Fruit fly (Drosophila melanogaster) whole organism, embryonic: ENCODE results near the gene CG18302.

Experiments
- ATbp ChIP-seq: fragments of 200-800 bp; sonication (Bioruptor generic); optimal IDR thresholded peaks from 2 replicates; lab custom pipeline; 2017; ENCODE audit warnings: missing biosample characterization, mild to moderate bottlenecking, missing genetic modification characterization, missing genetic modification reagents
- Abd-B ChIP-seq: fragments of 200-800 bp; sonication (Bioruptor generic); optimal IDR thresholded peaks from 2 replicates; lab custom pipeline; 2018; ENCODE audit warnings: missing biosample characterization, mild to moderate bottlenecking, missing genetic modification characterization, moderate library complexity
- CG10267 ChIP-seq: fragments of 200-800 bp; sonication (Bioruptor generic); optimal IDR thresholded peaks from 2 replicates; lab custom pipeline; 2018; ENCODE audit warnings: missing biosample characterization, mild to moderate bottlenecking, missing genetic modification characterization, moderate library complexity
- CG10431 ChIP-seq: fragments of 200-800 bp; sonication (Bioruptor generic); optimal IDR thresholded peaks from 3 replicates; lab custom pipeline; 2018; ENCODE audit warnings: missing biosample characterization, mild to moderate bottlenecking, missing genetic modification characterization
- CG10543 ChIP-seq: fragments of 200-800 bp; sonication (Bioruptor generic); optimal IDR thresholded peaks from 3 replicates; lab custom pipeline; 2017; ENCODE audit warnings: missing biosample characterization, mild to moderate bottlenecking, missing genetic modification characterization, moderate library complexity
- CG11504 ChIP-seq: fragments of 200-800 bp; sonication (Bioruptor generic); optimal IDR thresholded peaks from 3 replicates; lab custom pipeline; 2019; ENCODE audit warnings: missing biosample characterization, mild to moderate bottlenecking, missing genetic modification characterization, moderate library complexity
- CG12659 ChIP-seq: fragments of 200-800 bp; sonication (Bioruptor generic); optimal IDR thresholded peaks from 3 replicates; lab custom pipeline; 2017; ENCODE audit warnings: mild to moderate bottlenecking, missing biosample characterization, missing genetic modification reagents, missing genetic modification characterization
- CG13287 ChIP-seq: fragments of 200-800 bp; sonication (Bioruptor generic); IDR thresholded peaks from 2 replicates; pipeline ENCODE4 v1.3.6; 2022; ENCODE audit warnings: missing biosample characterization, missing genetic modification characterization; ENCODE audit not compliant: partially characterized antibody
- CG14965 ChIP-seq: fragments of 200-800 bp; sonication (Bioruptor generic); optimal IDR thresholded peaks from 2 replicates; lab custom pipeline; 2016; ENCODE audit warnings: missing biosample characterization, missing genetic modification characterization, borderline replicate concordance
- CG18764 ChIP-seq: fragments of 200-800 bp; sonication (Bioruptor generic); optimal IDR thresholded peaks from 3 replicates; lab custom pipeline; 2016; ENCODE audit warnings: missing biosample characterization, missing genetic modification characterization
- CG2116 ChIP-seq: fragments of 200-800 bp; sonication (Bioruptor generic); optimal IDR thresholded peaks from 3 replicates; lab custom pipeline; 2018; ENCODE audit warnings: missing biosample characterization, mild to moderate bottlenecking, missing genetic modification characterization
- CG30020 ChIP-seq: fragments of 200-800 bp; optimal IDR thresholded peaks from 2 replicates; lab custom pipeline; 2019; ENCODE audit warnings: missing biosample characterization, mild to moderate bottlenecking, missing genetic modification characterization, moderate library complexity
- CG3281 ChIP-seq: fragments of 200-800 bp; sonication (Bioruptor generic); optimal IDR thresholded peaks from 3 replicates; lab custom pipeline; 2017; ENCODE audit warnings: missing biosample characterization, mild to moderate bottlenecking, missing genetic modification characterization
- CG42726 ChIP-seq: fragments of 200-800 bp; sonication (Bioruptor generic); IDR thresholded peaks from 2 replicates; pipeline ENCODE4 v1.3.6; 2022; ENCODE audit warnings: missing biosample characterization, missing genetic modification characterization; ENCODE audit not compliant: partially characterized antibody
- CG6689 ChIP-seq: fragments of 200-800 bp; sonication (Bioruptor generic); IDR thresholded peaks from 2 replicates; pipeline ENCODE4 v1.3.6; 2022; ENCODE audit warnings: missing biosample characterization, missing genetic modification characterization
- CG7357 ChIP-seq: fragments of 200-800 bp; sonication (Bioruptor generic); IDR thresholded peaks from 3 replicates; pipeline ENCODE4 v1.3.6; 2022; ENCODE audit warnings: missing biosample characterization, missing genetic modification characterization
- CG8281 ChIP-seq: fragments of 200-800 bp; sonication (Bioruptor generic); optimal IDR thresholded peaks from 2 replicates; lab custom pipeline; 2018; ENCODE audit warnings: missing biosample characterization, mild to moderate bottlenecking, missing genetic modification characterization, moderate library complexity
- CG8765 ChIP-seq: fragments of 200-800 bp; sonication (Bioruptor generic); IDR thresholded peaks from 2 replicates; pipeline ENCODE4 v1.3.6; 2022; ENCODE audit warnings: missing biosample characterization, missing genetic modification characterization
- CG9817 ChIP-seq: fragments of 200-800 bp; sonication (Bioruptor generic); optimal IDR thresholded peaks from 2 replicates; lab custom pipeline; 2018; ENCODE audit warnings: missing biosample characterization, mild to moderate bottlenecking, missing genetic modification characterization, moderate library complexity
- CG9932 ChIP-seq: fragments of 200-800 bp; sonication (Bioruptor generic); IDR thresholded peaks from 2 replicates; pipeline ENCODE4 v1.3.6; 2022; ENCODE audit warnings: missing biosample characterization, missing genetic modification characterization
- Camta ChIP-seq: fragments of 200-800 bp; sonication (Bioruptor generic); optimal IDR thresholded peaks from 2 replicates; lab custom pipeline; 2016; ENCODE audit warnings: missing biosample characterization, missing genetic modification characterization
- CkIIα-i1 ChIP-seq: fragments of 200-800 bp; sonication (Bioruptor generic); IDR thresholded peaks from 2 replicates; pipeline ENCODE4 v1.3.6; 2022; ENCODE audit warnings: missing biosample characterization, missing genetic modification characterization
- Dip3 ChIP-seq: fragments of 200-800 bp; sonication (Bioruptor generic); optimal IDR thresholded peaks from 3 replicates; lab custom pipeline; 2016; ENCODE audit warnings: missing biosample characterization, missing genetic modification characterization
- ERR ChIP-seq: fragments of 200-800 bp; sonication (Bioruptor generic); optimal IDR thresholded peaks from 2 replicates; lab custom pipeline; 2016; ENCODE audit warnings: missing biosample characterization, missing genetic modification characterization
- Fer3 ChIP-seq: fragments of 200-800 bp; sonication (Bioruptor generic); optimal IDR thresholded peaks from 2 replicates; lab custom pipeline; 2018; ENCODE audit warnings: missing biosample characterization, mild to moderate bottlenecking, missing genetic modification characterization, moderate library complexity
- HLH3B ChIP-seq: fragments of 200-800 bp; sonication (Bioruptor generic); IDR thresholded peaks from 2 replicates; pipeline ENCODE4 v1.3.6; 2022; ENCODE audit warnings: missing biosample characterization, missing genetic modification characterization
- HLH4C ChIP-seq: fragments of 200-800 bp; sonication (Bioruptor generic); IDR thresholded peaks from 3 replicates; pipeline ENCODE4 v1.3.6; 2022; ENCODE audit warnings: missing biosample characterization, missing genetic modification characterization; ENCODE audit not compliant: partially characterized antibody
- Lhr ChIP-seq: fragments of 200-800 bp; sonication (Bioruptor generic); optimal IDR thresholded peaks from 3 replicates; lab custom pipeline; 2017; ENCODE audit warnings: mild to moderate bottlenecking, missing biosample characterization, missing genetic modification reagents, missing genetic modification characterization
- Pdp1 ChIP-seq, 2 experiments: fragments of 200-800 bp; sonication (Bioruptor generic); optimal IDR thresholded peaks; 3 replicates each; lab custom pipeline; 2016; ENCODE audit warnings: missing biosample characterization in 2 of 2, missing genetic modification characterization in 2 of 2, mild to moderate bottlenecking in 1 of 2, moderate library complexity in 1 of 2
- TFAM ChIP-seq: fragments of 200-800 bp; sonication (Bioruptor generic); optimal IDR thresholded peaks from 2 replicates; lab custom pipeline; 2017; ENCODE audit warnings: missing biosample characterization, missing genetic modification characterization, inconsistent platforms
- bbx ChIP-seq: fragments of 200-800 bp; sonication (Bioruptor generic); IDR thresholded peaks from 2 replicates; pipeline ENCODE4 v1.3.6; 2022; ENCODE audit warnings: missing biosample characterization, missing genetic modification characterization; ENCODE audit not compliant: partially characterized antibody
- cad ChIP-seq: fragments of >200 bp; optimal IDR thresholded peaks from 2 replicates; lab custom pipeline; 2017; ENCODE audit warnings: missing biosample characterization, missing genetic modification characterization
- chif ChIP-seq, 2 experiments: fragments of 200-800 bp; sonication (Bioruptor generic); optimal IDR thresholded peaks; 3 replicates each; lab custom pipeline; 2016; ENCODE audit warnings: missing biosample characterization in 2 of 2, missing genetic modification characterization in 2 of 2
- chinmo ChIP-seq: fragments of 200-800 bp; sonication (Bioruptor generic); IDR thresholded peaks from 4 replicates; pipeline ENCODE4 v1.3.6; 2022; ENCODE audit warnings: missing biosample characterization, missing genetic modification characterization; ENCODE audit not compliant: partially characterized antibody
- corto ChIP-seq: fragments of 200-800 bp; sonication (Bioruptor generic); optimal IDR thresholded peaks from 2 replicates; lab custom pipeline; 2016; ENCODE audit warnings: missing biosample characterization, mild to moderate bottlenecking, missing genetic modification characterization, moderate library complexity
- croc ChIP-seq: fragments of 200-800 bp; sonication (Bioruptor generic); conservative IDR thresholded peaks from 3 replicates; pipeline ENCODE4 v1.3.6; 2022; ENCODE audit warnings: missing biosample characterization, missing genetic modification characterization
- emc ChIP-seq: fragments of 200-800 bp; sonication (Bioruptor generic); optimal IDR thresholded peaks from 2 replicates; lab custom pipeline; 2016; ENCODE audit warnings: missing biosample characterization, missing genetic modification characterization
- eyg ChIP-seq: fragments of 200-800 bp; sonication (Bioruptor generic); optimal IDR thresholded peaks from 3 replicates; lab custom pipeline; 2016; ENCODE audit warnings: missing biosample characterization, missing genetic modification characterization
- gce ChIP-seq: fragments of 200-800 bp; sonication (Bioruptor generic); IDR thresholded peaks from 3 replicates; pipeline ENCODE4 v1.3.6; 2022; ENCODE audit warnings: missing biosample characterization, missing genetic modification characterization
- gem ChIP-seq: fragments of 200-800 bp; sonication (Bioruptor generic); optimal IDR thresholded peaks from 2 replicates; lab custom pipeline; 2019; ENCODE audit warnings: missing biosample characterization, mild to moderate bottlenecking, missing genetic modification characterization, moderate library complexity
- kah ChIP-seq: fragments of 200-800 bp; sonication (Bioruptor generic); optimal IDR thresholded peaks from 2 replicates; lab custom pipeline; 2018; ENCODE audit warnings: missing biosample characterization, mild to moderate bottlenecking, missing genetic modification characterization
- prd ChIP-seq, 3 experiments: fragments of >200 bp in 2 of 3; fragments of 200-800 bp in 1 of 3; sonication (Bioruptor generic) in 1 of 3; optimal IDR thresholded peaks in 2 of 3; IDR thresholded peaks in 1 of 3; 2 replicates in 2 of 3; 3 replicates in 1 of 3; pipeline versions ENCODE4 v1.3.6 to Lab custom; 2017 to 2022; ENCODE audit warnings: missing biosample characterization in 1 of 3, missing genetic modification characterization in 1 of 3
- psq ChIP-seq: fragments of 200-800 bp; sonication (Bioruptor generic); optimal IDR thresholded peaks from 2 replicates; lab custom pipeline; 2017; ENCODE audit warnings: missing biosample characterization, missing genetic modification characterization
- row ChIP-seq: fragments of 200-800 bp; sonication (Bioruptor generic); IDR thresholded peaks from 3 replicates; pipeline ENCODE4 v1.3.6; 2022; ENCODE audit warnings: missing biosample characterization, missing genetic modification characterization
- sc ChIP-seq, 3 experiments: fragments of >200 bp in 2 of 3; fragments of 200-800 bp in 1 of 3; sonication (Bioruptor generic) in 1 of 3; optimal IDR thresholded peaks; 2 replicates in 2 of 3; 3 replicates in 1 of 3; lab custom pipeline; 2017; ENCODE audit warnings: mild to moderate bottlenecking in 1 of 3, missing biosample characterization in 1 of 3, missing genetic modification characterization in 1 of 3, missing genetic modification reagents in 1 of 3
- sr ChIP-seq: fragments of 200-800 bp; sonication (Bioruptor generic); IDR thresholded peaks from 3 replicates; pipeline ENCODE4 v1.3.6; 2022; ENCODE audit warnings: missing biosample characterization, missing genetic modification characterization
- zen ChIP-seq: fragments of 200-800 bp; sonication (Bioruptor generic); optimal IDR thresholded peaks from 3 replicates; lab custom pipeline; 2018; ENCODE audit warnings: missing biosample characterization, mild to moderate bottlenecking, missing genetic modification characterization, moderate library complexity

Gene CG18302

DNA sequence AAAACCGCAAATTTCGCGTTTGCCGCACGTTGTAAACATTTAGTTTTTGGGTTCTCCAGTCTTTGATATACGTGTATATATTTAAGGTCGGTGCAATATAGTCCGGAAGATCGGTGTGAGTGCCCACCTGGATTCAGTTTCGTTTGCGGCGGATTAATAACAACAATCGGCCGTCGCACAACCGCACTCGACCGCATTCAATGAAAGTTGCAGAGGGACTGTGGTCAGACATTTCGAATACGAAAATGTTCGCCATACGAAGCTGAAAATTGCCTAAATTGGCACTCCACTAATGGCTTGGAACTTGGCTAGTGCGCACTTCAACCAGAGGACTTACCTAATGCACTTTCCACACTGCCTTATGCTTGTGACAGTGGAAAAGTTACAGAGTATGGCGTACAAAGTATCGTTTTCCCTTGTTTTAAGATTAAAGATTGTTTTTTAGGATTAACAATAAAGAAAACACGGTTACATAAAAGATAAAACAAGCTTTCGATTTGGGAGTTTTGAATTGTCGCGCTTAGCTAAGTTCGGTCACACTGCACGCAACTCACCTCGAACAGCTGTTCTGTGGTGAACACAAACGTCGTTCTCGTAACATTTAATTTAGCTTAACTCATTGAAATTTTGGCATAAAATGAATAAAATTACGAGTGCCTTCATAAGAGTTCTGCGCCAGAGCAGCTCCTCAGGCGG, 27.4 kb upstream of the CG18302 start, which contains the start of the genes Myo31DF and CG6094 (continued):
- TF ChIP-seq bbx (GFP tag; lab: Robert Waterston, UW) (peak; percentile 65), CG2116 (GFP tag; lab: Kevin White, UChicago) (peak; percentile 74), CG30020 (tag; lab: Kevin White, UChicago) (peak; percentile 71), CG18764 (GFP tag; lab: Kevin White, UChicago) (no peak), kah (GFP tag; lab: Kevin White, UChicago) (peak; percentile 36), CG10267 (tag; lab: Kevin White, UChicago) (peak; percentile 59), CG11504 (peak; percentile 78), CG10543 (GFP tag; lab: Kevin White, UChicago) (peak; percentile 44), CG14965 (GFP tag; lab: Kevin White, UChicago) (no peak), CG9817 (peak; percentile 13), emc (no peak), CG8281 (tag; lab: Kevin White, UChicago) (no peak), CG8765 (GFP tag; lab: Robert Waterston, UW) (no peak), cad (GFP tag; lab: Kevin White, UChicago) (no peak), sc (optimal IDR thresholded peaks at IDR 0.05; lab: Kevin White, UChicago) (no peak), sc (GFP tag; optimal IDR thresholded peaks at IDR 0.05; lab: Kevin White, UChicago) (no peak), croc (GFP tag; lab: Robert Waterston, UW) (0 out of 3 replicates have a peak, but pooled peaks have one; percentile 13), sr (GFP tag; lab: Robert Waterston, UW) (peak; percentile 46; the same call in 1 of the 3 replicates), eyg (no peak), CG13287 (GFP tag; lab: Robert Waterston, UW) (peak; percentile 31; the same call in 1 of the 2 replicates), chinmo (GFP tag; lab: Robert Waterston, UW) (peak; percentile 80), gem (peak; percentile 39), Lhr (GFP tag; lab: Kevin White, UChicago) (peak; percentile 89), Dip3 (no peak), TFAM (GFP tag; lab: Kevin White, UChicago) (no peak), Abd-B (GFP tag; lab: Kevin White, UChicago) (peak; percentile 49), corto (GFP tag; lab: Kevin White, UChicago) (no peak), CG6689 (GFP tag; lab: Robert Waterston, UW) (no peak), zen (tag; lab: Kevin White, UChicago) (peak; percentile 62), Fer3 (tag; lab: Kevin White, UChicago) (peak; percentile 15), CG10431 (peak; percentile 38), row (peak; percentile 59), gce (GFP tag; lab: Robert Waterston, UW) (no peak), psq (GFP tag; lab: Kevin White, UChicago) (no peak), HLH4C (GFP tag; lab: Robert Waterston, UW) (0 out of 3 replicates have a peak, but pooled peaks have one; percentile 10), CG3281 (GFP tag; lab: Kevin White, UChicago) (peak; percentile 9), CG12659 (GFP tag; lab: Kevin White, UChicago) (peak; percentile 58), CkIIα-i1 (GFP tag; lab: Robert Waterston, UW) (no peak), HLH3B (GFP tag; lab: Robert Waterston, UW) (no peak), CG7357 (GFP tag; lab: Robert Waterston, UW) (peak; percentile 99), ATbp (GFP tag; lab: Kevin White, UChicago) (peak; percentile 28), CG9932 (GFP tag; lab: Robert Waterston, UW) (peak; percentile 55), Camta (peak; percentile 29), chif (GFP tag; optimal IDR thresholded peaks at IDR 0.05; lab: Kevin White, UChicago) (peak in 1 of 2 experiments; percentile 43), CG42726 (GFP tag; lab: Robert Waterston, UW) (peak; percentile 75), Pdp1 (GFP tag; optimal IDR thresholded peaks at IDR 0.05; lab: Kevin White, UChicago) (peak in 1 of 2 experiments; percentile 94), ERR (GFP tag; lab: Kevin White, UChicago) (peak; percentile 54), prd (optimal IDR thresholded peaks at IDR 0.05; lab: Kevin White, UChicago) (no peak), prd (GFP tag; IDR thresholded peaks at IDR 0.05; lab: Robert Waterston, UW) (peak; percentile 17; the same call in 1 of the 3 replicates)
